Worm (Caenorhabditis elegans) whole organism, mixed stage, embryonic: ENCODE measurements around the gene Y26E6A.2.

Experiments used
- M03D4.4 ChIP-seq: sonication (generic microtip); optimal IDR thresholded peaks from 2 replicates; lab custom pipeline; 2017; ENCODE audit warnings: mild to moderate bottlenecking, missing genetic modification characterization, missing compliant biosample characterization
- bed-3 ChIP-seq: fragments of 200-800 bp; sonication (Bioruptor generic); optimal IDR thresholded peaks from 3 replicates; lab custom pipeline; 2018; ENCODE audit warnings: mild to moderate bottlenecking, missing genetic modification characterization, moderate library complexity, missing compliant biosample characterization
- blmp-1 ChIP-seq: fragments of 150-350 bp; optimal IDR thresholded peaks from 2 replicates; lab custom pipeline; 2014; ENCODE audit warnings: missing biosample characterization, missing genetic modification characterization
- ceh-39 ChIP-seq: fragments of 150-350 bp; optimal IDR thresholded peaks from 2 replicates; lab custom pipeline; 2014; ENCODE audit warnings: missing biosample characterization, missing genetic modification characterization
- ceh-43 ChIP-seq: fragments of 200-800 bp; sonication (Bioruptor generic); optimal IDR thresholded peaks from 2 replicates; lab custom pipeline; 2018; ENCODE audit warnings: mild to moderate bottlenecking, missing genetic modification characterization, moderate library complexity, missing compliant biosample characterization
- ces-1 ChIP-seq: fragments of 150-350 bp; optimal IDR thresholded peaks from 2 replicates; lab custom pipeline; 2014; ENCODE audit warnings: missing biosample characterization, missing genetic modification reagents, missing genetic modification characterization
- cnd-1 ChIP-seq: fragments of 200-800 bp; sonication (Bioruptor generic); optimal IDR thresholded peaks from 2 replicates; lab custom pipeline; 2018; ENCODE audit warnings: mild to moderate bottlenecking, missing genetic modification characterization, missing compliant biosample characterization
- elt-1 ChIP-seq: sonication (generic microtip); optimal IDR thresholded peaks from 2 replicates; lab custom pipeline; 2017; ENCODE audit warnings: missing genetic modification characterization, mild to moderate bottlenecking, missing compliant biosample characterization, antibody characterized with exemption, moderate library complexity, borderline replicate concordance; ENCODE audit not compliant: insufficient read depth
- elt-3 ChIP-seq: fragments of 150-350 bp; optimal IDR thresholded peaks from 2 replicates; lab custom pipeline; 2014; ENCODE audit warnings: missing biosample characterization, missing genetic modification characterization
- flh-1 ChIP-seq: fragments of 200-800 bp; sonication (Bioruptor generic); optimal IDR thresholded peaks from 2 replicates; lab custom pipeline; 2018; ENCODE audit warnings: mild to moderate bottlenecking, missing genetic modification characterization, moderate library complexity, missing compliant biosample characterization
- ham-2 ChIP-seq: fragments of 200-800 bp; sonication (Bioruptor generic); optimal IDR thresholded peaks from 2 replicates; lab custom pipeline; 2018; ENCODE audit warnings: mild to moderate bottlenecking, missing genetic modification characterization, missing compliant biosample characterization
- hlh-1 ChIP-seq: fragments of 150-350 bp; optimal IDR thresholded peaks from 2 replicates; lab custom pipeline; 2014; ENCODE audit warnings: missing biosample characterization, missing genetic modification reagents, missing genetic modification characterization
- lin-13 ChIP-seq: fragments of 150-350 bp; optimal IDR thresholded peaks from 2 replicates; lab custom pipeline; 2014; ENCODE audit warnings: missing biosample characterization, missing genetic modification characterization
- lin-32 ChIP-seq: fragments of 200-800 bp; sonication (Bioruptor generic); optimal IDR thresholded peaks from 2 replicates; lab custom pipeline; 2018; ENCODE audit warnings: mild to moderate bottlenecking, missing genetic modification characterization, missing compliant biosample characterization
- lsy-2 ChIP-seq: fragments of 150-350 bp; optimal IDR thresholded peaks from 2 replicates; lab custom pipeline; 2014; ENCODE audit warnings: missing biosample characterization, missing genetic modification characterization
- mab-5 ChIP-seq: fragments of 150-350 bp; optimal IDR thresholded peaks from 2 replicates; lab custom pipeline; 2014; ENCODE audit warnings: missing biosample characterization, missing genetic modification characterization
- mep-1 ChIP-seq: fragments of 150-350 bp; optimal IDR thresholded peaks from 2 replicates; lab custom pipeline; 2017; ENCODE audit warnings: missing biosample characterization, missing genetic modification reagents, missing genetic modification characterization, inconsistent platforms
- mls-2 ChIP-seq: sonication (generic microtip); optimal IDR thresholded peaks from 2 replicates; lab custom pipeline; 2016; ENCODE audit warnings: mild to moderate bottlenecking, missing genetic modification characterization, moderate library complexity, missing compliant biosample characterization
- nhr-12 ChIP-seq: fragments of 150-350 bp; optimal IDR thresholded peaks from 2 replicates; lab custom pipeline; 2014; ENCODE audit warnings: missing biosample characterization, missing genetic modification characterization
- nhr-2 ChIP-seq: fragments of 150-350 bp; optimal IDR thresholded peaks from 2 replicates; lab custom pipeline; 2014; ENCODE audit warnings: missing biosample characterization, missing genetic modification characterization
- nhr-237 ChIP-seq: fragments of 150-350 bp; optimal IDR thresholded peaks from 2 replicates; lab custom pipeline; 2014; ENCODE audit warnings: missing biosample characterization, missing genetic modification characterization
- nhr-28 ChIP-seq: fragments of 150-350 bp; optimal IDR thresholded peaks from 2 replicates; lab custom pipeline; 2014; ENCODE audit warnings: missing biosample characterization, missing genetic modification characterization
- nhr-76 ChIP-seq: sonication (generic microtip); optimal IDR thresholded peaks from 2 replicates; lab custom pipeline; 2017; ENCODE audit warnings: missing biosample characterization, missing genetic modification characterization
- pha-4 ChIP-seq: fragments of 150-350 bp; optimal IDR thresholded peaks from 2 replicates; lab custom pipeline; 2018; ENCODE audit warnings: missing biosample characterization, missing genetic modification reagents, missing genetic modification characterization
- sem-2 ChIP-seq: fragments of 200-800 bp; sonication (Bioruptor generic); optimal IDR thresholded peaks from 2 replicates; lab custom pipeline; 2018; ENCODE audit warnings: mild to moderate bottlenecking, missing genetic modification characterization, missing compliant biosample characterization
- snpc-4 ChIP-seq: fragments of 150-350 bp; optimal IDR thresholded peaks from 2 replicates; lab custom pipeline; 2014; ENCODE audit warnings: missing biosample characterization, missing genetic modification characterization
- sptf-1 ChIP-seq: sonication (generic microtip); optimal IDR thresholded peaks from 2 replicates; lab custom pipeline; 2017; ENCODE audit warnings: mild to moderate bottlenecking, missing genetic modification characterization, moderate library complexity, missing compliant biosample characterization
- tbx-8 ChIP-seq: fragments of 200-800 bp; sonication (Bioruptor generic); optimal IDR thresholded peaks from 2 replicates; lab custom pipeline; 2018; ENCODE audit warnings: mild to moderate bottlenecking, missing genetic modification characterization, moderate library complexity, missing compliant biosample characterization
- unc-39 ChIP-seq: fragments of 150-350 bp; optimal IDR thresholded peaks from 2 replicates; lab custom pipeline; 2014; ENCODE audit warnings: missing biosample characterization, missing genetic modification characterization
- unc-62 ChIP-seq: fragments of 150-350 bp; optimal IDR thresholded peaks from 2 replicates; lab custom pipeline; 2014; ENCODE audit warnings: missing biosample characterization, missing genetic modification reagents, missing genetic modification characterization
- zip-8 ChIP-seq: fragments of 150-350 bp; optimal IDR thresholded peaks from 2 replicates; lab custom pipeline; 2014; ENCODE audit warnings: missing biosample characterization, missing genetic modification characterization

Y26E6A.2 gene

DNA sequence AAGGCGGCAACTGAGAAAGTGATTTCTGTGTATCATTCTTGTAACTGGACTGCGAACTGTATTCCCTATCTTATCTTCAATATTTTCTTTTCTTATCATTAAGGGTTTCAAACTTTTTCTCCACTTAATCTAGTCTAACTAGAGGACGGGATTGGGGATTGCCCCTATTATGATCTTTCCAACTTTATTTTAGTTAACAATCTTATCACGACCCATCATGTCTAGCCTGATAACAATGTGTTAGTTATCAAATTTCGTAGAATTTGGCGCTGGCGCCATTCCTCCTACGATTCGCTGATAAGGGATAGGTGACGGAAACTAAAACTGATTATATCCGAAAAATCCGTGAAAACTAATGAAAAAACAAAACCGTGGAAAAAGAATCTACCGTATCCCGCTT is 23.2 kb upstream of the Y26E6A.2 start:
- no peak for TF ChIP-seq cnd-1
- TF ChIP-seq lin-13, result no peak
- no peak for TF ChIP-seq ceh-43
- no peak for TF ChIP-seq M03D4.4 (tag; lab: Kevin White, UChicago)
- TF ChIP-seq elt-3, result peak; percentile 79

DNA sequence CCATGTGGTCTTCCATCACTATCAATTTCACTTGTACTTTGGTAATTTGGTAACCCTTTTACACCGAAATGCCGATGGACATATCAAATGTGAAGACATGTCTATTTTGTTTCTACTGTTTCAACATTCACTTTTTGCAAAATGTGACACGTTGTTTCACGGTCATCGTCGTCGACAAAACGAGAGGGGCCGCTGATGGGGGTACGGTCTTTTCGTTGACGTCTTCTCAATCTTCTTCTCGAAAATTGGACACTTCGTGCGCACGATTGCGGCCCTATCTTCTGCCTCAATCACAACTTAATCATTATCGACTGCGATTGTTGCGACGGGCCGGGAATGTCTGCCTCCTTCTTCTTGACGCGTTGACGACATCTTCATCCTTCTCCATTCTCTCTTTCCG is 22.5 kb upstream of the Y26E6A.2 start:
- TF ChIP-seq ceh-39 (tag; lab: Kevin White, UChicago), result no peak
- TF ChIP-seq tbx-8, result no peak
- TF ChIP-seq lin-32 (GFP tag; lab: Kevin White, UChicago), result no peak
- TF ChIP-seq blmp-1, result no peak
- no peak for TF ChIP-seq pha-4 (tag; lab: Kevin White, UChicago)
- peak; percentile 58 for TF ChIP-seq unc-62 (GFP tag; lab: Kevin White, UChicago)
- TF ChIP-seq nhr-12, result no peak

DNA sequence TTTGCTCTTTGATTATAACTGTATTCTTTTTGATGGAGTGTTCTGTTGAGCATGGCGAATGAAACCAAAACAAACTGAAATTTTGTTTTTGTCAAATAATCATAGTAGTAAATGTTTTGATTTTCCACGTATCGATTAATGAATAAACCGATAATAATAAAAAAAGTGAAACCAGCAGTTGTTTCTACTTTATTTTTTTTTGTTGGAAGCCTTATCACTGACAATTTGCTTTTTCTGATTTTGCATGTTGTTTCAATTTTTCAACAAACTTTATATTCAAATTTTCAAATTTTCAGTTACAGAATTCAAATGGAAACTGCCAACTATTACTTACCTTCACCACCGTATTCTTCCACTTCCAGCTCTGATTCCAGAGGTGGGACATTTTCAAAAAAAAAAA is 20.4 kb upstream of the Y26E6A.2 start, which contains the start of gene elt-3:
TSS of gene elt-3 (plus strand) at position 301 of the 400 bp plus-strand sequence.
- no peak for TF ChIP-seq mep-1 (tag; lab: Kevin White, UChicago)
- no peak for TF ChIP-seq lsy-2 (tag; lab: Kevin White, UChicago)
- no peak for TF ChIP-seq sem-2
- no peak for TF ChIP-seq zip-8 (tag; lab: Kevin White, UChicago)

DNA sequence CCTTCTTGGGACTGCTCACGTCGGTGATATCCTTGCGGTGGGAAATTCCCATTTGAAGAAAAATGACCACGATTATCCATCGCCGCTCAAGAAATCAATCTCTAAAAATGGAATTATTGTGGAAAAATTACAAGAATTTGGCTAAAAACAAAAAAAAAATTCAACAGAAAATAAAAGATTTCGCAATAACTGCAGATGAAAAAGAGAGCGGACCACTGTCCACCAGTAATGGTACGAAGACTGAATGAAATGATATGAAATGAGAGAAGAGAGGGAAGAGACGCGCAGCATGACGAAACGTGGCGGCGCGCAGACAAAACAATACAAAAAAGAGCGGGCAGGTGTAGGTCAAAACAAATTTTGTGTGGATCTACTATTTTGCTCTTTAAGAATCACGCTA is 15.3 kb upstream of the Y26E6A.2 start, which contains the start of gene meg-1:
TSS of gene meg-1 (minus strand) at position 101 of the 400 bp plus-strand sequence.
- TF ChIP-seq hlh-1 (tag; lab: Kevin White, UChicago) (no peak), cnd-1 (no peak), flh-1 (GFP tag; lab: Kevin White, UChicago) (no peak), nhr-237 (tag; lab: Kevin White, UChicago) (no peak), tbx-8 (no peak)

DNA sequence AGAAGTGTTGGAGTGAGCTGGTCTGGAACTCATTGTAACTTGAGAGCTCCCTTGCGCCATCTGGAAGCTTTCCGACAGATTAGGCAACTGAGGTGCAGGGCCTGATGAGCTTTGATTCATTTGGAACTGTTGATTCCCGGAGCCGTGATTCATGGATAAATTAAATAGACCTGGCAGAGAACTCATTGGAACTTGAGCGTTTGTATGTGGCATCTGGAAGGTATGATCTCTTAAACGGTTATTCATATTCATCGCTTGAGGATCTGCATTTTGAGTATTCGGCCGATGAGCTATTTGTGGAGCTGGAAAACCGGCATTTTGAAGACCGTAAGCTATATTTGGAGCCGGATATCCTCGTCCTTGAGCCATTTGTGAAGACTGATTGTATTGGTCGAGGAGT is 14.3 kb upstream of the Y26E6A.2 start:
- TF ChIP-seq mep-1 (tag; lab: Kevin White, UChicago) (no peak), nhr-237 (tag; lab: Kevin White, UChicago) (no peak), ces-1 (GFP tag; lab: Kevin White, UChicago) (no peak), sem-2 (no peak), snpc-4 (no peak), zip-8 (tag; lab: Kevin White, UChicago) (no peak), unc-39 (tag; lab: Kevin White, UChicago) (no peak), ceh-43 (no peak), mab-5 (no peak), nhr-28 (tag; lab: Kevin White, UChicago) (no peak), nhr-76 (tag; lab: Kevin White, UChicago) (no peak), M03D4.4 (tag; lab: Kevin White, UChicago) (no peak)

DNA sequence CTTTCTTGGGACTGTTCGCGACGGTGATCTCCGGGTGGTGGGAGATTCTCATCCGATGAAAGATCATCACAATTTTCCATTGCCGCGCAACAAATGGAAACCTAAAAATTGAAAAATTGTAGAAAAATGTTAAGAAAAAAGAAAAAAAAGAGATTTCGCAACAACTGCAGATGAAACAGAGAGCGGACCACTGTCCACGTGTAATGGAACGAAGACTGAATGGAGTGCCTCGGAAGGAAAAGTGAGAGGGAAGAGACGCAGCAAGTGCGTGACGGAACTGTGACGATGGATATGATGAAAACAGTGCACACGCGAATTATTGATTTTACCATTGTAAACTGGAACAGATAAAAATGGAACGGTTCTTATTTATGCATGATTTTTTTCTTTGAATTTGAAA is 11.8 kb upstream of the Y26E6A.2 start, which contains the start of gene meg-2:
TSS of gene meg-2 (minus strand) at position 101 of the 400 bp plus-strand sequence.
- TF ChIP-seq M03D4.4 (tag; lab: Kevin White, UChicago) (no peak), elt-3 (no peak), ces-1 (GFP tag; lab: Kevin White, UChicago) (no peak), mls-2 (tag; lab: Kevin White, UChicago) (no peak), lsy-2 (tag; lab: Kevin White, UChicago) (no peak), ham-2 (no peak), blmp-1 (no peak), snpc-4 (no peak), nhr-12 (no peak), nhr-2 (tag; lab: Kevin White, UChicago) (no peak), nhr-28 (tag; lab: Kevin White, UChicago) (no peak), lin-13 (no peak)
- TF ChIP-seq, all 35 proteins: peak for 0

DNA sequence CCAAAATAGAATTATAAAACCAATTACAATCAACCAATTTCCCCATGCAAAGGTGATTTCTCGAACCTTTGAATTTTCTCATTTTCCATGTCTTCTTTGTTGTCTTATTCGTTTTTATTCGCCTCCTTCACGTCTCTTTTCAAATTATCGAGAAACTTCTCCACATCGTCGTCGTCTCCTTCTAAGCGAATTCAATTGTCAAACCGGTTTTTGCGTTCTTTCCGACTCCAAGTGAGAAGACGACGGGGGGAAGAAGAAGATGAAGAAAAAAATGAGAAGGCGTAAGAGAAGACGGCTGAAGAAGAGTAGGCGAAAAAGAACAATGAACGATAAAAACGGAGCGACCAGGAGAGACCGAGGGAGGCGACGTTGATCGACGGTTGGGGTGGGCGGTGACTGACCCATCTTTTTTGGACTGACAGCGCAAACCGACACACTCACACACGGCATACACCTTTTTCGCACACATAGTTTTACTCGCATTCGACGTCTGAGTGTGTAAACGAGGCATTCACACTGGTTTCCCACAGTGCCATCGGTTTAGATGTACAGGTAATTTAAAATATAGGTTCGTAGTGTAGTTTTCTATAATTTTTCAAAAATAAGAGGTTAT is 6.3 kb upstream of the Y26E6A.2 start:
- TF ChIP-seq nhr-76 (tag; lab: Kevin White, UChicago), result no peak
- TF ChIP-seq mls-2 (tag; lab: Kevin White, UChicago), result no peak
- TF ChIP-seq elt-1, result no peak
- TF ChIP-seq hlh-1 (tag; lab: Kevin White, UChicago), result no peak
- no peak for TF ChIP-seq lin-13
- TF ChIP-seq ces-1 (GFP tag; lab: Kevin White, UChicago), result peak; percentile 52
- no peak for TF ChIP-seq zip-8 (tag; lab: Kevin White, UChicago)
- no peak for TF ChIP-seq lsy-2 (tag; lab: Kevin White, UChicago)
- no peak for TF ChIP-seq lin-32 (GFP tag; lab: Kevin White, UChicago)
- no peak for TF ChIP-seq nhr-12
- peak; percentile 31 for TF ChIP-seq nhr-237 (tag; lab: Kevin White, UChicago)
- no peak for TF ChIP-seq unc-39 (tag; lab: Kevin White, UChicago)
- no peak for TF ChIP-seq flh-1 (GFP tag; lab: Kevin White, UChicago)
- TF ChIP-seq pha-4 (tag; lab: Kevin White, UChicago), result no peak
- no peak for TF ChIP-seq mep-1 (tag; lab: Kevin White, UChicago)
- no peak for TF ChIP-seq sptf-1 (tag; lab: Kevin White, UChicago)
- no peak for TF ChIP-seq M03D4.4 (tag; lab: Kevin White, UChicago)
- no peak for TF ChIP-seq bed-3 (GFP tag; lab: Kevin White, UChicago)
- no peak for TF ChIP-seq ceh-39 (tag; lab: Kevin White, UChicago)
- TF ChIP-seq elt-3, result peak; percentile 51
- TF ChIP-seq snpc-4, result no peak
- TF ChIP-seq ham-2, result no peak
- TF ChIP-seq nhr-28 (tag; lab: Kevin White, UChicago), result no peak
